Fruit fly (Drosophila melanogaster): Measurements from ENCODE around the gene CG13738.

- TF ChIP-seq Blimp-1 (GFP tag; optimal IDR thresholded peaks at IDR 0.05) (no peak), mirr (GFP tag; optimal IDR thresholded peaks at IDR 0.05) (no peak), jumu (GFP tag; optimal IDR thresholded peaks at IDR 0.05) (no peak)
Measured at dm6 chr3L:14003297-14004040, 30.2 kb upstream of the CG13738 start.

All from whole organism, embryonic.